Worm (Caenorhabditis elegans) whole organism, midembryonic: Measurements from ENCODE around the gene clec-121.
A peak's percentile ranks its signal among the peaks of the same experiment; 100 is the strongest.
"Not testable (repeated sequence)": the region's sequence is repeated elsewhere in the genome, so short reads cannot be mapped to it uniquely, and the experiment has no call there.

Source experiments
- T22C8.4 ChIP-seq: fragments of 200-800 bp; sonication (Bioruptor generic); IDR thresholded peaks from 2 replicates; pipeline ENCODE4 v1.3.6; 2022; ENCODE audit warnings: missing genetic modification characterization, missing compliant biosample characterization
- cog-1 ChIP-seq: sonication (generic microtip); optimal IDR thresholded peaks from 2 replicates; lab custom pipeline; 2016; ENCODE audit warnings: missing genetic modification characterization, missing compliant biosample characterization
- flt-1 ChIP-seq: fragments of 200-800 bp; sonication (Bioruptor generic); IDR thresholded peaks from 2 replicates; pipeline ENCODE4 v1.3.6; 2022; ENCODE audit warnings: missing genetic modification characterization, missing compliant biosample characterization
- klf-2 ChIP-seq: fragments of 200-800 bp; sonication (Bioruptor generic); conservative IDR thresholded peaks from 2 replicates; pipeline ENCODE4 v1.3.6; 2022; ENCODE audit warnings: missing genetic modification reagents, missing genetic modification characterization, missing compliant biosample characterization
- med-1 ChIP-seq: sonication (generic microtip); optimal IDR thresholded peaks from 2 replicates; lab custom pipeline; 2017; ENCODE audit warnings: missing genetic modification characterization, mild to moderate bottlenecking, missing compliant biosample characterization, antibody characterized with exemption, missing genetic modification reagents; ENCODE audit not compliant: insufficient read depth
- ref-1 ChIP-seq: fragments of 200-800 bp; sonication (Bioruptor generic); conservative IDR thresholded peaks from 2 replicates; pipeline ENCODE4 v1.3.6; 2022; ENCODE audit warnings: missing genetic modification reagents, missing genetic modification characterization, missing compliant biosample characterization
- tab-1 ChIP-seq: fragments of 200-800 bp; sonication (Bioruptor generic); IDR thresholded peaks from 2 replicates; pipeline ENCODE4 v1.3.6; 2022; ENCODE audit warnings: missing genetic modification characterization, missing compliant biosample characterization
- ztf-23 ChIP-seq: fragments of 200-800 bp; sonication (Bioruptor generic); IDR thresholded peaks from 2 replicates; pipeline ENCODE4 v1.3.6; 2022; ENCODE audit warnings: missing genetic modification reagents, missing genetic modification characterization, missing compliant biosample characterization
- ztf-29 ChIP-seq: fragments of 200-800 bp; sonication (Bioruptor generic); IDR thresholded peaks from 2 replicates; pipeline ENCODE4 v1.3.6; 2022; ENCODE audit warnings: missing genetic modification reagents, missing genetic modification characterization, missing compliant biosample characterization

clec-121 gene

ce11 chrII:3126741-3127140 is 24.6 kb downstream of the clec-121 start, which contains the start of gene ins-31:
ins-31 (plus strand) TSS chrII:3127041.
- TF ChIP-seq ztf-23 (GFP tag; lab: Robert Waterston, UW): 0 out of 2 replicates have a peak, but pooled peaks have one; percentile 32

- TF ChIP-seq ref-1 (GFP tag; lab: Robert Waterston, UW) (no peak), flt-1 (GFP tag; lab: Robert Waterston, UW) (no peak)
Observed at ce11 chrII:3129007-3129406, 26.9 kb downstream of the clec-121 start, which contains the start of gene chil-24. chil-24 (plus strand) TSS chrII:3129162.

- TF ChIP-seq ref-1 (GFP tag; lab: Robert Waterston, UW): no peak
- TF ChIP-seq T22C8.4 (GFP tag; lab: Robert Waterston, UW): no peak
- TF ChIP-seq ztf-23 (GFP tag; lab: Robert Waterston, UW): no peak
- no peak for TF ChIP-seq tab-1
- TF ChIP-seq med-1 (GFP tag; lab: Kevin White, UChicago): no peak
- TF ChIP-seq ztf-29 (GFP tag; lab: Robert Waterston, UW): peak; percentile 20; the same call in 1 of the 2 replicates
- TF ChIP-seq klf-2 (GFP tag; lab: Robert Waterston, UW): no peak
Observed at ce11 chrII:3135293-3135692, 33.2 kb downstream of the clec-121 start.

- TF ChIP-seq tab-1 (no peak), cog-1 (tag; lab: Kevin White, UChicago) (no peak), ztf-23 (GFP tag; lab: Robert Waterston, UW) (no peak), med-1 (GFP tag; lab: Kevin White, UChicago) (no peak), klf-2 (GFP tag; lab: Robert Waterston, UW) (no peak), T22C8.4 (GFP tag; lab: Robert Waterston, UW) (no peak), ztf-29 (GFP tag; lab: Robert Waterston, UW) (no peak), ref-1 (GFP tag; lab: Robert Waterston, UW) (no peak), flt-1 (GFP tag; lab: Robert Waterston, UW) (no peak)
Observed at ce11 chrII:3137804-3138203, 35.7 kb downstream of the clec-121 start, which contains the start of gene sri-54. sri-54 (minus strand) TSS chrII:3137904.

ce11 chrII:3142855-3143254 is 40.7 kb downstream of the clec-121 start, which contains the start of gene sri-42:
sri-42 (minus strand) TSS chrII:3142955.
- not testable (repeated sequence) for TF ChIP-seq flt-1, ztf-29, ztf-23 (GFP tag; lab: Robert Waterston, UW)

- not testable (repeated sequence) for TF ChIP-seq klf-2 (GFP tag; lab: Robert Waterston, UW); cog-1 (tag; lab: Kevin White, UChicago); med-1 (GFP tag; lab: Kevin White, UChicago)
Observed at ce11 chrII:3144552-3144951, 42.4 kb downstream of the clec-121 start, which contains the start of gene sri-43. sri-43 (minus strand) TSS chrII:3144652.

- no peak for TF ChIP-seq ztf-23 (GFP tag; lab: Robert Waterston, UW)
- TF ChIP-seq flt-1 (GFP tag; lab: Robert Waterston, UW): no peak
- no peak for TF ChIP-seq cog-1 (tag; lab: Kevin White, UChicago)
- no peak for TF ChIP-seq ref-1 (GFP tag; lab: Robert Waterston, UW)
- no peak for TF ChIP-seq tab-1
- TF ChIP-seq ztf-29 (GFP tag; lab: Robert Waterston, UW): no peak
- no peak for TF ChIP-seq T22C8.4 (GFP tag; lab: Robert Waterston, UW)
- TF ChIP-seq med-1 (GFP tag; lab: Kevin White, UChicago): no peak
- TF ChIP-seq klf-2 (GFP tag; lab: Robert Waterston, UW): no peak
Observed at ce11 chrII:3145842-3146241, 43.7 kb downstream of the clec-121 start, which contains the start of gene T10D4.15. T10D4.15 (plus strand) TSS chrII:3146142.

ce11 chrII:3148404-3148803 is 46.3 kb downstream of the clec-121 start:
- no peak for TF ChIP-seq ztf-29 (GFP tag; lab: Robert Waterston, UW)
- no peak for TF ChIP-seq tab-1
- TF ChIP-seq cog-1 (tag; lab: Kevin White, UChicago): no peak
- no peak for TF ChIP-seq ref-1 (GFP tag; lab: Robert Waterston, UW)
- no peak for TF ChIP-seq klf-2 (GFP tag; lab: Robert Waterston, UW)
- TF ChIP-seq flt-1 (GFP tag; lab: Robert Waterston, UW): no peak
- no peak for TF ChIP-seq med-1 (GFP tag; lab: Kevin White, UChicago)
- no peak for TF ChIP-seq T22C8.4 (GFP tag; lab: Robert Waterston, UW)
- no peak for TF ChIP-seq ztf-23 (GFP tag; lab: Robert Waterston, UW)

ce11 chrII:3149521-3150190 is 47.5 kb downstream of the clec-121 start, which contains the start of the genes T10D4.11 and T10D4.1:
T10D4.11 (minus strand) TSS chrII:3149621.
T10D4.1 (plus strand) TSS chrII:3150140.
- TF ChIP-seq klf-2 (GFP tag; lab: Robert Waterston, UW): no peak
- TF ChIP-seq ztf-29 (GFP tag; lab: Robert Waterston, UW): no peak
- TF ChIP-seq ztf-23 (GFP tag; lab: Robert Waterston, UW): no peak
- TF ChIP-seq ref-1 (GFP tag; lab: Robert Waterston, UW): no peak
- TF ChIP-seq flt-1 (GFP tag; lab: Robert Waterston, UW): no peak
- TF ChIP-seq T22C8.4 (GFP tag; lab: Robert Waterston, UW): no peak
- TF ChIP-seq med-1 (GFP tag; lab: Kevin White, UChicago): no peak
- no peak for TF ChIP-seq tab-1
- TF ChIP-seq cog-1 (tag; lab: Kevin White, UChicago): no peak
